Worm (Caenorhabditis elegans): ENCODE measurements around the gene str-190.

str-190 gene

ce11 chrV:7434805-7435363 lies 43.4 kb downstream of the str-190 start (continued):
- TF ChIP-seq lsy-2 (tag; optimal IDR thresholded peaks at IDR 0.05) (peak in 1 of 2 experiments; percentile 68), attf-4 (tag; optimal IDR thresholded peaks at IDR 0.05) (no peak), tag-97 (GFP tag; IDR thresholded peaks at IDR 0.05) (no peak), dmd-6 (GFP tag; IDR thresholded peaks at IDR 0.05) (peak; percentile 78), nhr-42 (GFP tag; IDR thresholded peaks at IDR 0.05) (no peak), nhr-77 (tag; optimal IDR thresholded peaks at IDR 0.05) (peak; percentile 52), Y105C5A.15 (GFP tag; IDR thresholded peaks at IDR 0.05) (no peak), set-16 (GFP tag; IDR thresholded peaks at IDR 0.05) (no peak), vab-7 (GFP tag; IDR thresholded peaks at IDR 0.05) (no peak), nhr-10 (tag; optimal IDR thresholded peaks at IDR 0.05) (no peak), ztf-7 (tag; optimal IDR thresholded peaks at IDR 0.05) (no peak), unc-62 (GFP tag; optimal IDR thresholded peaks at IDR 0.05 in 1 of 2) (peak in 1 of 2 experiments; percentile 78), unc-62 (tag; optimal IDR thresholded peaks at IDR 0.05) (no peak), zfp-3 (GFP tag; conservative IDR thresholded peaks at IDR 0.05) (0 out of 2 replicates have a peak, but pooled peaks have one; percentile 28), nhr-28 (tag; optimal IDR thresholded peaks at IDR 0.05) (peak; percentile 44), nhr-6 (tag; optimal IDR thresholded peaks at IDR 0.05) (peak; percentile 28), nhr-76 (tag; optimal IDR thresholded peaks at IDR 0.05) (no peak), hlh-30 (tag; optimal IDR thresholded peaks at IDR 0.05; ENCODE audit: insufficient read depth) (peak; percentile 87), skn-1 (tag; optimal IDR thresholded peaks at IDR 0.05) (no peak), ZK546.5 (tag; optimal IDR thresholded peaks at IDR 0.05) (no peak), nhr-41 (GFP tag; IDR thresholded peaks at IDR 0.05) (no peak), daf-16 (GFP tag; optimal IDR thresholded peaks at IDR 0.05) (no peak), daf-16 (tag; optimal IDR thresholded peaks at IDR 0.05) (peak; percentile 62), mdl-1 (tag; optimal IDR thresholded peaks at IDR 0.05) (peak in 1 of 2 experiments; percentile 89), ceh-44 (GFP tag; IDR thresholded peaks at IDR 0.05) (no peak), dve-1 (tag; optimal IDR thresholded peaks at IDR 0.05; ENCODE audit: insufficient read depth) (peak; percentile 64), aly-2 (tag; optimal IDR thresholded peaks at IDR 0.05) (no peak), mxl-2 (GFP tag; conservative IDR thresholded peaks at IDR 0.05) (peak; percentile 39; the same call in 1 of the 2 replicates), mes-2 (tag; optimal IDR thresholded peaks at IDR 0.05; ENCODE audit: poor library complexity, severe bottlenecking) (peak; percentile 38), F49E8.2 (tag; optimal IDR thresholded peaks at IDR 0.05; ENCODE audit: borderline replicate concordance) (no peak), nhr-48 (tag; optimal IDR thresholded peaks at IDR 0.05) (peak; percentile 56), nhr-11 (tag; optimal IDR thresholded peaks at IDR 0.05) (peak; percentile 32), unc-39 (tag; optimal IDR thresholded peaks at IDR 0.05) (no peak), zag-1 (tag; optimal IDR thresholded peaks at IDR 0.05) (no peak), spr-3 (GFP tag; optimal IDR thresholded peaks at IDR 0.05) (no peak), egl-27 (tag; optimal IDR thresholded peaks at IDR 0.05) (no peak), zfp-2 (tag; optimal IDR thresholded peaks at IDR 0.05) (no peak), mep-1 (tag; optimal IDR thresholded peaks at IDR 0.05) (peak; percentile 35), egl-43 (GFP tag; IDR thresholded peaks at IDR 0.05) (no peak), gei-8 (GFP tag; optimal IDR thresholded peaks at IDR 0.05) (no peak), Y75B8A.6 (GFP tag; IDR thresholded peaks at IDR 0.05) (no peak), daf-8 (GFP tag; IDR thresholded peaks at IDR 0.05) (no peak), unc-130 (GFP tag; optimal IDR thresholded peaks at IDR 0.05) (no peak), hif-1 (tag; optimal IDR thresholded peaks at IDR 0.05) (peak in 1 of 2 experiments; percentile 10)

Measured in whole organism, L4 larva.